Fruit fly (Drosophila melanogaster): ENCODE data around the gene TfIIB.

dm6 chr2L:10413251-10414127 lies 17.6 kb upstream of the TfIIB start, which contains the start of the genes CG5355 and Klp31E:
- TF ChIP-seq vri (GFP tag; optimal IDR thresholded peaks at IDR 0.05), result no peak
- no peak for TF ChIP-seq eg (GFP tag; IDR thresholded peaks at IDR 0.05)
- TF ChIP-seq CG8119 (GFP tag; IDR thresholded peaks at IDR 0.05), result no peak

Data from whole organism, prepupa.